Worm (Caenorhabditis elegans) whole organism, L1 larva: ENCODE measurements around the gene nlp-5.

Experiments used
- ces-1 ChIP-seq: fragments of 150-350 bp; optimal IDR thresholded peaks from 2 replicates; lab custom pipeline; 2014; ENCODE audit warnings: missing biosample characterization, missing genetic modification reagents, missing genetic modification characterization
- elt-3 ChIP-seq, 6 experiments: fragments of 150-350 bp in 1 of 6; sonication (generic microtip); optimal IDR thresholded peaks; 2 replicates each; lab custom pipeline; 2017 to 2018; ENCODE audit warnings: missing biosample characterization in 6 of 6, missing genetic modification characterization in 6 of 6, inconsistent platforms in 1 of 6
- lin-39 ChIP-seq: fragments of 150-350 bp; optimal IDR thresholded peaks from 2 replicates; lab custom pipeline; 2014; ENCODE audit warnings: missing biosample characterization, missing genetic modification reagents, missing genetic modification characterization
- nhr-90 ChIP-seq: sonication (generic microtip); optimal IDR thresholded peaks from 2 replicates; lab custom pipeline; 2016; ENCODE audit warnings: mild to moderate bottlenecking, missing genetic modification characterization, missing compliant biosample characterization; ENCODE audit not compliant: poor library complexity
- snpc-4 ChIP-seq: fragments of 150-350 bp; optimal IDR thresholded peaks from 2 replicates; lab custom pipeline; 2014; ENCODE audit warnings: missing biosample characterization, missing genetic modification characterization
- xbp-1 ChIP-seq: sonication (generic microtip); optimal IDR thresholded peaks from 2 replicates; lab custom pipeline; 2016; ENCODE audit warnings: missing genetic modification characterization, missing compliant biosample characterization
- zag-1 ChIP-seq: fragments of 150-350 bp; optimal IDR thresholded peaks from 2 replicates; lab custom pipeline; 2014; ENCODE audit warnings: missing biosample characterization, missing genetic modification characterization

DNA sequence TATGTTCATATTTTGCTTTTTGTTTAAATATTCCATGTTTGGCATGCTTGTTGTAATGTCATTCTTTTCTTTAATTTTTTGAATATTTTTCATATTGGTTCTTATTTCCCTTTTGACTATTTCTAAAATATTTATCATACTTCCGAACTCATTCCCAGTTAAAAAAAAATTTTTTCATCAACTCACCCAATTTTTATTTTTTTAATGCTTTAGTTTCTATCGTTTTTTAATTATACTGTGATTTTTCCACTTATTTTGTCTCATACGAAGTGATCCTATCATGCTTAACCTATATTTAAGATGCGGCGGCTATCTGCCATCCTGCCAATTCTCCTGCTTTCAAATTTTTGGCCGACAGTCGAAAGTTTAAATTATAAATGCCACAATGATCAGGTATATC, 39.8 kb upstream of the nlp-5 start, which contains the start of gene qua-1:
- TF ChIP-seq elt-3 (tag; optimal IDR thresholded peaks at IDR 0.05; lab: Kevin White, UChicago), result no peak
- TF ChIP-seq lin-39, result no peak
- no peak for TF ChIP-seq xbp-1 (tag; lab: Kevin White, UChicago)
- TF ChIP-seq nhr-90 (tag; lab: Kevin White, UChicago), result no peak
- no peak for TF ChIP-seq ces-1 (GFP tag; lab: Kevin White, UChicago)
- no peak for TF ChIP-seq snpc-4 (tag; lab: Kevin White, UChicago)
- TF ChIP-seq zag-1, result no peak
